Worm (Caenorhabditis elegans) whole organism, L1 larva: Measurements from ENCODE around the gene dhs-27.

Experiments used
- aha-1 ChIP-seq: fragments of 150-350 bp; optimal IDR thresholded peaks from 2 replicates; lab custom pipeline; 2014; ENCODE audit warnings: missing biosample characterization, missing genetic modification characterization
- blmp-1 ChIP-seq: fragments of 150-350 bp; optimal IDR thresholded peaks from 2 replicates; lab custom pipeline; 2014; ENCODE audit warnings: missing biosample characterization, missing genetic modification characterization
- ces-1 ChIP-seq: fragments of 150-350 bp; optimal IDR thresholded peaks from 2 replicates; lab custom pipeline; 2014; ENCODE audit warnings: missing biosample characterization, missing genetic modification reagents, missing genetic modification characterization
- lin-15B ChIP-seq: fragments of 150-350 bp; sonication (generic microtip); optimal IDR thresholded peaks from 3 replicates; lab custom pipeline; 2014; ENCODE audit warnings: missing biosample characterization, missing genetic modification characterization
- nhr-12 ChIP-seq: sonication (generic microtip); optimal IDR thresholded peaks from 2 replicates; lab custom pipeline; 2017; ENCODE audit warnings: missing biosample characterization, missing genetic modification characterization
- pag-3 ChIP-seq: sonication (generic microtip); optimal IDR thresholded peaks from 2 replicates; lab custom pipeline; 2017; ENCODE audit warnings: missing genetic modification characterization, mild to moderate bottlenecking, missing compliant biosample characterization, antibody characterized with exemption, borderline replicate concordance; ENCODE audit not compliant: insufficient read depth
- unc-86 ChIP-seq: sonication (generic microtip); optimal IDR thresholded peaks from 2 replicates; lab custom pipeline; 2016; ENCODE audit warnings: missing genetic modification characterization, missing compliant biosample characterization

- TF ChIP-seq ces-1 (no peak), blmp-1 (tag; lab: Kevin White, UChicago) (peak; percentile 28), nhr-12 (no peak), unc-86 (tag; lab: Kevin White, UChicago) (no peak), pag-3 (tag; lab: Kevin White, UChicago) (no peak), aha-1 (no peak), lin-15B (no peak)
Observed at ce11 chrX:3379114-3379513, 35.4 kb downstream of the dhs-27 start, which contains the start of gene sorf-1.
